1 fruit fly cellular context compared by ENCODE assay signal in the genomic region with DNA sequence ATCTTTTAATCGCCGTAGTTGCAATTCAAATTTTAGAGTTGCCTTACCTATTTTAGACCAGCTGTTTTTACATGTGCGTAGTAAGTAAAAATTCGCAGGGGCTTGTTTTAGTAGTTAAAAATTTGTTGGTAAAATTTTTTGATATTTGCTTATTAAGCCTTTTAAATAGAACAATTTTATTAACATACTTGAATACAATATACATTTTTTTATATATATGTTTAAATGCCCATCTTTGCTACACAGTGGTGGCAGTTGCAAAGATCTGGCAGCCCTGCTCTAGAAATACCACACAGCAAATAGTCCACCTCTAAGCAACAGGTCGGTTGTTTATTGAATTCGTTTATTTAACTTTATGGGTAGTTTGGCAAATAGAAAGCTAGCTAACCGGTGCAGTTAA.
TF ChIP-seq lines count a peak whose summit lies in the region.

Gene CG10467, minus strand, starts transcription at position 51 of the 400 bp plus-strand sequence.
Gene loj, plus strand, starts transcription at position 291 of the 400 bp plus-strand sequence.

TF ChIP-seq in whole organism, embryonic, 481 proteins besides CTCF, POLR2A, EP300 and RAD21 (continued from another document and continues in another):
- TF ChIP-seq Jarid2 (GFP tag; optimal IDR thresholded peaks at IDR 0.05; lab: Kevin White, UChicago) (peak; percentile 67), CG10431 (GFP tag; optimal IDR thresholded peaks at IDR 0.05; lab: Kevin White, UChicago) (peak; percentile 69), D (optimal IDR thresholded peaks at IDR 0.05; lab: Kevin White, UChicago) (no peak), D (GFP tag; optimal IDR thresholded peaks at IDR 0.05; lab: Kevin White, UChicago) (peak; percentile 91), CG5180 (GFP tag; optimal IDR thresholded peaks at IDR 0.05; lab: Kevin White, UChicago) (peak; percentile 67), phol (tag; optimal IDR thresholded peaks at IDR 0.05; lab: Kevin White, UChicago) (peak; percentile 98), CG8924 (tag; optimal IDR thresholded peaks at IDR 0.05; lab: Kevin White, UChicago) (peak; percentile 96), CG4854 (GFP tag; optimal IDR thresholded peaks at IDR 0.05; lab: Kevin White, UChicago) (peak; percentile 86), bab2 (GFP tag; optimal IDR thresholded peaks at IDR 0.05; lab: Kevin White, UChicago) (peak; percentile 88), emc (GFP tag; optimal IDR thresholded peaks at IDR 0.05; lab: Kevin White, UChicago) (peak; percentile 72), CG8089 (GFP tag; optimal IDR thresholded peaks at IDR 0.05; lab: Kevin White, UChicago) (peak; percentile 68), esg (GFP tag; conservative IDR thresholded peaks at IDR 0.05; lab: Robert Waterston, UW) (peak; percentile 98), kah (GFP tag; optimal IDR thresholded peaks at IDR 0.05; lab: Kevin White, UChicago) (peak; percentile 81), Antp (GFP tag; optimal IDR thresholded peaks at IDR 0.05; lab: Kevin White, UChicago) (peak; percentile 73), Abd-B (GFP tag; optimal IDR thresholded peaks at IDR 0.05; lab: Kevin White, UChicago) (peak; percentile 99), Neu2 (GFP tag; optimal IDR thresholded peaks at IDR 0.05; lab: Kevin White, UChicago; ENCODE audit: borderline replicate concordance) (no peak), pita (GFP tag; optimal IDR thresholded peaks at IDR 0.05; lab: Kevin White, UChicago) (no peak), slp2 (GFP tag; optimal IDR thresholded peaks at IDR 0.05; lab: Kevin White, UChicago) (peak; percentile 72), GATAe (GFP tag; conservative IDR thresholded peaks at IDR 0.05; lab: Robert Waterston, UW) (peak; percentile 92), CG4730 (GFP tag; IDR thresholded peaks at IDR 0.05; lab: Robert Waterston, UW) (peak; percentile 96), Mad (GFP tag; optimal IDR thresholded peaks at IDR 0.05; lab: Kevin White, UChicago) (peak; percentile 91), B-H1 (GFP tag; IDR thresholded peaks at IDR 0.05; lab: Robert Waterston, UW) (peak; percentile 96), gcm (GFP tag; optimal IDR thresholded peaks at IDR 0.05; lab: Kevin White, UChicago) (peak; percentile 88), Hr39 (optimal IDR thresholded peaks at IDR 0.05; lab: Kevin White, UChicago) (no peak), D19A (tag; optimal IDR thresholded peaks at IDR 0.05; lab: Kevin White, UChicago) (peak; percentile 87), CG8944 (GFP tag; optimal IDR thresholded peaks at IDR 0.05; lab: Kevin White, UChicago) (peak; percentile 81), pb (GFP tag; optimal IDR thresholded peaks at IDR 0.05; lab: Kevin White, UChicago) (peak; percentile 2), CG12104 (GFP tag; optimal IDR thresholded peaks at IDR 0.05; lab: Kevin White, UChicago) (peak; percentile 93), CG1603 (tag; optimal IDR thresholded peaks at IDR 0.05; lab: Kevin White, UChicago) (peak; percentile 51), Blimp-1 (GFP tag; optimal IDR thresholded peaks at IDR 0.05; lab: Kevin White, UChicago) (peak; percentile 94), Pdp1 (GFP tag; optimal IDR thresholded peaks at IDR 0.05; lab: Kevin White, UChicago) (peak; percentile 75 to 90), CG7372 (GFP tag; IDR thresholded peaks at IDR 0.05; lab: Robert Waterston, UW) (peak; percentile 97), CG17359 (tag; optimal IDR thresholded peaks at IDR 0.05; lab: Kevin White, UChicago) (peak; percentile 96), ac (GFP tag; optimal IDR thresholded peaks at IDR 0.05; lab: Kevin White, UChicago) (peak; percentile 72), CG1832 (GFP tag; optimal IDR thresholded peaks at IDR 0.05; lab: Kevin White, UChicago) (no peak), p53 (GFP tag; optimal IDR thresholded peaks at IDR 0.05; lab: Kevin White, UChicago) (no peak), usp (GFP tag; optimal IDR thresholded peaks at IDR 0.05; lab: Kevin White, UChicago) (no peak), pfk (GFP tag; optimal IDR thresholded peaks at IDR 0.05; lab: Kevin White, UChicago) (peak; percentile 8), hb (GFP tag; IDR thresholded peaks at IDR 0.05; lab: Robert Waterston, UW; ENCODE audit: partially characterized antibody) (peak; percentile 46), Hr3 (GFP tag; optimal IDR thresholded peaks at IDR 0.05; lab: Kevin White, UChicago) (peak; percentile 98), CG11695 (GFP tag; IDR thresholded peaks at IDR 0.05; lab: Robert Waterston, UW) (peak; percentile 89), CG17912 (GFP tag; optimal IDR thresholded peaks at IDR 0.05; lab: Kevin White, UChicago) (peak; percentile 76), CG14860 (GFP tag; IDR thresholded peaks at IDR 0.05; lab: Robert Waterston, UW; ENCODE audit: partially characterized antibody) (peak; percentile 61; the same call in 2 of the 3 replicates), gfzf (GFP tag; optimal IDR thresholded peaks at IDR 0.05; lab: Kevin White, UChicago) (no peak), slbo (GFP tag; IDR thresholded peaks at IDR 0.05; lab: Robert Waterston, UW) (peak; percentile 99), CG2678 (tag; optimal IDR thresholded peaks at IDR 0.05; lab: Kevin White, UChicago) (peak; percentile 95), ttk (GFP tag; IDR thresholded peaks at IDR 0.05; lab: Robert Waterston, UW) (peak; percentile 98), insv (GFP tag; optimal IDR thresholded peaks at IDR 0.05; lab: Kevin White, UChicago) (peak in 1 of 2 experiments; percentile 63), mirr (GFP tag; optimal IDR thresholded peaks at IDR 0.05; lab: Kevin White, UChicago) (peak; percentile 53), CG9932 (GFP tag; IDR thresholded peaks at IDR 0.05; lab: Robert Waterston, UW) (peak; percentile 99), nerfin-1 (tag; optimal IDR thresholded peaks at IDR 0.05; lab: Kevin White, UChicago) (peak; percentile 93), lab (GFP tag; optimal IDR thresholded peaks at IDR 0.05; lab: Kevin White, UChicago) (peak; percentile 94), sc (optimal IDR thresholded peaks at IDR 0.05; lab: Kevin White, UChicago) (no peak), sc (GFP tag; optimal IDR thresholded peaks at IDR 0.05; lab: Kevin White, UChicago) (peak; percentile 85), ATbp (GFP tag; optimal IDR thresholded peaks at IDR 0.05; lab: Kevin White, UChicago) (peak; percentile 85), ci (GFP tag; IDR thresholded peaks at IDR 0.05; lab: Robert Waterston, UW) (peak; percentile 94), ara (GFP tag; IDR thresholded peaks at IDR 0.05; lab: Robert Waterston, UW) (peak; percentile 96), vvl (GFP tag; IDR thresholded peaks at IDR 0.05; lab: Robert Waterston, UW) (peak; percentile 97), Usf (GFP tag; optimal IDR thresholded peaks at IDR 0.05; lab: Kevin White, UChicago) (peak; percentile 93), tio (GFP tag; optimal IDR thresholded peaks at IDR 0.05; lab: Kevin White, UChicago) (peak; percentile 96), sens-2 (GFP tag; IDR thresholded peaks at IDR 0.05; lab: Robert Waterston, UW) (peak; percentile 87), Hsf (GFP tag; optimal IDR thresholded peaks at IDR 0.05; lab: Kevin White, UChicago) (peak; percentile 94), CG10267 (tag; optimal IDR thresholded peaks at IDR 0.05; lab: Kevin White, UChicago) (peak; percentile 90), Camta (GFP tag; optimal IDR thresholded peaks at IDR 0.05; lab: Kevin White, UChicago) (peak; percentile 81), CG43689 (GFP tag; IDR thresholded peaks at IDR 0.05; lab: Robert Waterston, UW) (peak; percentile 87), Xbp1 (GFP tag; optimal IDR thresholded peaks at IDR 0.05; lab: Kevin White, UChicago) (peak; percentile 98), NC2β (GFP tag; optimal IDR thresholded peaks at IDR 0.05; lab: Kevin White, UChicago) (peak; percentile 65), CG17802 (tag; optimal IDR thresholded peaks at IDR 0.05; lab: Kevin White, UChicago) (peak; percentile 84), CG3065 (GFP tag; optimal IDR thresholded peaks at IDR 0.05; lab: Kevin White, UChicago) (peak; percentile 90), ham (GFP tag; IDR thresholded peaks at IDR 0.05; lab: Robert Waterston, UW) (peak; percentile 91), CG17568 (GFP tag; optimal IDR thresholded peaks at IDR 0.05; lab: Kevin White, UChicago) (peak; percentile 81), CG2202 (tag; optimal IDR thresholded peaks at IDR 0.05; lab: Kevin White, UChicago) (peak; percentile 90), danr (GFP tag; IDR thresholded peaks at IDR 0.05; lab: Robert Waterston, UW) (peak; percentile 93), lmd (GFP tag; IDR thresholded peaks at IDR 0.05; lab: Robert Waterston, UW) (peak; percentile 98), pan (optimal IDR thresholded peaks at IDR 0.05; lab: Kevin White, UChicago) (no peak), pan (GFP tag; optimal IDR thresholded peaks at IDR 0.05 in 1 of 2, IDR thresholded peaks at IDR 0.05 in 1 of 2) (peak in 1 of 2 experiments; percentile 96), hkb (optimal IDR thresholded peaks at IDR 0.05; lab: Kevin White, UChicago) (no peak), hkb (GFP tag; IDR thresholded peaks at IDR 0.05; lab: Robert Waterston, UW) (peak; percentile 90), CG11093 (GFP tag; IDR thresholded peaks at IDR 0.05; lab: Robert Waterston, UW) (peak; percentile 97), CG9817 (tag; optimal IDR thresholded peaks at IDR 0.05; lab: Kevin White, UChicago) (peak; percentile 98), Drgx (GFP tag; IDR thresholded peaks at IDR 0.05; lab: Robert Waterston, UW) (peak; percentile 81), CG3726 (GFP tag; IDR thresholded peaks at IDR 0.05; lab: Robert Waterston, UW) (peak; percentile 95; the same call in 2 of the 3 replicates), Sox102F (GFP tag; optimal IDR thresholded peaks at IDR 0.05; lab: Kevin White, UChicago) (peak; percentile 97), Mes4 (GFP tag; optimal IDR thresholded peaks at IDR 0.05; lab: Kevin White, UChicago) (peak; percentile 28), ato (GFP tag; IDR thresholded peaks at IDR 0.05; lab: Robert Waterston, UW; ENCODE audit: partially characterized antibody) (no peak; the same call in 1 of the 2 replicates), dpn (GFP tag; optimal IDR thresholded peaks at IDR 0.05; lab: Kevin White, UChicago) (peak; percentile 80 to 98), PHDP (tag; optimal IDR thresholded peaks at IDR 0.05; lab: Kevin White, UChicago) (peak; percentile 97), CG11247 (GFP tag; IDR thresholded peaks at IDR 0.05; lab: Robert Waterston, UW) (peak; percentile 97), CG9876 (GFP tag; optimal IDR thresholded peaks at IDR 0.05; lab: Kevin White, UChicago) (peak; percentile 79), Oli (tag; optimal IDR thresholded peaks at IDR 0.05; lab: Kevin White, UChicago) (peak; percentile 95), CG30403 (GFP tag; optimal IDR thresholded peaks at IDR 0.05; lab: Kevin White, UChicago) (peak; percentile 97), Adf1 (GFP tag; IDR thresholded peaks at IDR 0.05; lab: Robert Waterston, UW) (peak; percentile 79), Taf1 (GFP tag; IDR thresholded peaks at IDR 0.05; lab: Robert Waterston, UW) (peak; percentile 87), CG15696 (tag; optimal IDR thresholded peaks at IDR 0.05; lab: Kevin White, UChicago) (peak; percentile 98), BtbVII (GFP tag; optimal IDR thresholded peaks at IDR 0.05; lab: Kevin White, UChicago) (peak; percentile 80), CG1529 (GFP tag; optimal IDR thresholded peaks at IDR 0.05; lab: Kevin White, UChicago) (peak; percentile 82), CG31441 (GFP tag; IDR thresholded peaks at IDR 0.05; lab: Robert Waterston, UW) (peak; percentile 96), gro (GFP tag; optimal IDR thresholded peaks at IDR 0.05; lab: Kevin White, UChicago) (peak; percentile 71), crol (GFP tag; IDR thresholded peaks at IDR 0.05; lab: Robert Waterston, UW) (peak; percentile 47; the same call in 1 of the 2 replicates), CG1024 (GFP tag; IDR thresholded peaks at IDR 0.05; lab: Robert Waterston, UW) (peak; percentile 91), zfh2 (GFP tag; optimal IDR thresholded peaks at IDR 0.05; lab: Kevin White, UChicago) (peak; percentile 87), Ravus (GFP tag; IDR thresholded peaks at IDR 0.05; lab: Robert Waterston, UW) (peak; percentile 88), chif (GFP tag; optimal IDR thresholded peaks at IDR 0.05; lab: Kevin White, UChicago) (peak; percentile 78 to 88), CG6813 (GFP tag; optimal IDR thresholded peaks at IDR 0.05; lab: Kevin White, UChicago) (peak; percentile 80), Lpt (GFP tag; optimal IDR thresholded peaks at IDR 0.05; lab: Kevin White, UChicago) (no peak), Lim3 (GFP tag; IDR thresholded peaks at IDR 0.05; lab: Robert Waterston, UW) (peak; percentile 86; the same call in 1 of the 2 replicates), Med (GFP tag; lab: Kevin White, UChicago) (peak; percentile 94), gsb (GFP tag; IDR thresholded peaks at IDR 0.05; lab: Robert Waterston, UW) (peak; percentile 90), Hr51 (GFP tag; optimal IDR thresholded peaks at IDR 0.05; lab: Kevin White, UChicago) (peak; percentile 91 to 95), CG3407 (GFP tag; optimal IDR thresholded peaks at IDR 0.05; lab: Kevin White, UChicago) (peak; percentile 84), CG30431 (GFP tag; optimal IDR thresholded peaks at IDR 0.05; lab: Kevin White, UChicago) (peak; percentile 95), Fer3 (tag; optimal IDR thresholded peaks at IDR 0.05; lab: Kevin White, UChicago) (peak; percentile 97), Max (GFP tag; optimal IDR thresholded peaks at IDR 0.05; lab: Kevin White, UChicago) (peak; percentile 92), sim (GFP tag; IDR thresholded peaks at IDR 0.05; lab: Robert Waterston, UW) (peak; percentile 71; the same call in 1 of the 2 replicates), seq (GFP tag; IDR thresholded peaks at IDR 0.05; lab: Robert Waterston, UW) (peak; percentile 86), CG34422 (GFP tag; IDR thresholded peaks at IDR 0.05; lab: Robert Waterston, UW) (peak; percentile 98), so (GFP tag; IDR thresholded peaks at IDR 0.05; lab: Robert Waterston, UW) (peak; percentile 88), CG7839 (tag; optimal IDR thresholded peaks at IDR 0.05; lab: Kevin White, UChicago) (peak; percentile 96), Hand (GFP tag; optimal IDR thresholded peaks at IDR 0.05; lab: Kevin White, UChicago) (peak; percentile 61), E2f2 (GFP tag; IDR thresholded peaks at IDR 0.05; lab: Robert Waterston, UW) (peak; percentile 84), CG31365 (tag; optimal IDR thresholded peaks at IDR 0.05; lab: Kevin White, UChicago) (no peak), HHEX (GFP tag; optimal IDR thresholded peaks at IDR 0.05; lab: Kevin White, UChicago) (peak; percentile 91), Sry-δ (GFP tag; optimal IDR thresholded peaks at IDR 0.05; lab: Kevin White, UChicago) (peak; percentile 91), eyg (GFP tag; optimal IDR thresholded peaks at IDR 0.05; lab: Kevin White, UChicago) (no peak), sisA (GFP tag; IDR thresholded peaks at IDR 0.05; lab: Robert Waterston, UW) (peak; percentile 99), HLH4C (GFP tag; IDR thresholded peaks at IDR 0.05; lab: Robert Waterston, UW; ENCODE audit: partially characterized antibody) (peak; percentile 59)
